Worm (Caenorhabditis elegans): ENCODE data around the gene xtr-2.

xtr-2 gene

DNA sequence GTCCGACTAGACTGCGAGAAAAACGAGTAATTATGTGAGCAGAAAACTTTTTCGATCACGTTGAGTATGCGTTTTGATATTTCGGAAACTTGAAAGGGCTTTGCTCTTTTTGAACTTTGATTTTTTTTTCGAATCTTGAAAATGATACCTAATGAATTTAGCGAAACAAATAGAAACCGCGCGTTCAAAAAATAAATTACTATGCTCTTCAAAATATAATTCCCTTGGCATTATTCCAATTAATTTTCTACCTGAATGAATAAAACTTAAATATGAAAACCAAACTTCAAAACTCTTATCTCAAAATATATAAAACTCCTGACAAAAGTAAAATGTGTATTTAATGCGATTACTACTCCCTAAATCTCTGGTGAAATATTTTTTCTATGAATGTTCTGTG is at the start of gene xtr-2:
xtr-2 (plus strand) TSS at position 301 of the 400 bp plus-strand sequence.
- TF ChIP-seq nhr-237 (tag; optimal IDR thresholded peaks at IDR 0.05) (no peak), nhr-77 (tag; optimal IDR thresholded peaks at IDR 0.05) (no peak), sem-4 (tag; optimal IDR thresholded peaks at IDR 0.05) (no peak), ceh-82 (tag; optimal IDR thresholded peaks at IDR 0.05) (no peak), fos-1 (tag; optimal IDR thresholded peaks at IDR 0.05) (no peak), nhr-12 (tag; optimal IDR thresholded peaks at IDR 0.05) (no peak), sma-9 (GFP tag; optimal IDR thresholded peaks at IDR 0.05) (no peak), sma-9 (tag; optimal IDR thresholded peaks at IDR 0.05) (no peak), blmp-1 (tag; optimal IDR thresholded peaks at IDR 0.05; ENCODE audit: insufficient read depth) (no peak), ztf-11 (tag; optimal IDR thresholded peaks at IDR 0.05) (no peak), lin-13 (GFP tag; optimal IDR thresholded peaks at IDR 0.05) (no peak), lsy-2 (tag; optimal IDR thresholded peaks at IDR 0.05) (no peak), unc-39 (tag; optimal IDR thresholded peaks at IDR 0.05) (no peak)

DNA sequence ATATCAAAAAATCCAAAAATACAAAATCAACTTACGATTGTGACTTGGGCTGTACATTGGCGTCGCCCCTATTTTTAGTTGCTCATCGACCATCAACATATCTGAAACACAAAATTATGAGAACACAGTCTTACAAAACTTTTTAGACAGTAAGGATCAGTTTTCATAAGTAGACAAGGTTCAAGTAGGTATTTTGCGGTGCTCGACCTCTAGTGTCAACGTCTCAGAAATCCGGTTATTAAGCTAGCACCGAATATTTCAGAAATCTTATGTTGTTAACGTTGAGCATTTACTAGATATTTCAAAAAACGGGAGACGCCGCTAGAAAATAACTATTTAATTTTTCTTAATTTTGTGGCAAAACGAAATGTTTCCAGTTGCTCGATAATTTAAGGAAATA is 44.5 kb upstream of the xtr-2 start, which contains the start of gene otpl-8:
otpl-8 (minus strand) TSS at position 101 of the 400 bp plus-strand sequence.
- TF ChIP-seq nhr-6 (tag; optimal IDR thresholded peaks at IDR 0.05) (no peak), ztf-11 (tag; optimal IDR thresholded peaks at IDR 0.05) (no peak), ZK546.5 (tag; optimal IDR thresholded peaks at IDR 0.05) (no peak), mab-5 (tag; optimal IDR thresholded peaks at IDR 0.05) (no peak), snpc-4 (tag; optimal IDR thresholded peaks at IDR 0.05) (no peak), fos-1 (tag; optimal IDR thresholded peaks at IDR 0.05) (no peak), blmp-1 (tag; optimal IDR thresholded peaks at IDR 0.05; ENCODE audit: insufficient read depth) (no peak)

ce11 chrX:12273870-12274269 is 41.5 kb upstream of the xtr-2 start, which contains the start of gene H19J13.2:
TSS of gene H19J13.2 (minus strand) at chrX:12273970.
- TF ChIP-seq snpc-4 (tag; optimal IDR thresholded peaks at IDR 0.05) (no peak), crh-2 (tag; optimal IDR thresholded peaks at IDR 0.05) (no peak), nhr-25 (tag; optimal IDR thresholded peaks at IDR 0.05) (no peak), unc-62 (GFP tag; optimal IDR thresholded peaks at IDR 0.05) (no peak), elt-1 (tag; optimal IDR thresholded peaks at IDR 0.05) (no peak)

DNA sequence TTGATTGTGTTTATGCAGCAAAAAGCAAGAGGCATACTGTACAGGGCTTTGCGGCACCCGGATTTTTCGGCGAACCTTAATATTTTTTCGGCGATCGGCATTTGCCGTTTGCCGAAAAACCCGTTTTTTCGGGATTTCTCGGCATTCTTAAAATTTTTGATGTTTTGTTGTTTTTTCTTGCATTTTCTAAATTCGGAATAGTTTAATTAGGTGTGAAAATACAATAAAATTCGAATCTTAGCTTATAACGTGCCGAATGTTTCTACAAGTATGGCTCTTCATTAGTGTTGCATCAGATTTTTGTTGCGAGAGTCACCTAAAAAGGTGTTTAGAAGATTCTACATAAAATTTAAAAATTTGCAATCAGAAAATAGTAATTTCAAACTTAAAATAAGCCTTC is 39.8 kb upstream of the xtr-2 start, which contains the start of gene C04B4.6:
C04B4.6 (minus strand) TSS at position 101 of the 400 bp plus-strand sequence.
- TF ChIP-seq R02D3.7 (tag; optimal IDR thresholded peaks at IDR 0.05) (no peak), Y55F3AM.14 (GFP tag; optimal IDR thresholded peaks at IDR 0.05) (no peak)

- TF ChIP-seq ama-1 (optimal IDR thresholded peaks at IDR 0.05), result no peak
- TF ChIP-seq nhr-25 (tag; optimal IDR thresholded peaks at IDR 0.05), result no peak
- no peak for TF ChIP-seq gmeb-1 (tag; optimal IDR thresholded peaks at IDR 0.05)
- no peak for TF ChIP-seq R02D3.7 (tag; optimal IDR thresholded peaks at IDR 0.05)
- no peak for TF ChIP-seq peb-1 (tag; optimal IDR thresholded peaks at IDR 0.05)
- no peak for TF ChIP-seq elt-3 (tag; optimal IDR thresholded peaks at IDR 0.05)
- no peak for TF ChIP-seq blmp-1 (tag; optimal IDR thresholded peaks at IDR 0.05; ENCODE audit: insufficient read depth)
- no peak for TF ChIP-seq mbf-1 (tag; optimal IDR thresholded peaks at IDR 0.05)
- no peak for TF ChIP-seq lsy-2 (tag; optimal IDR thresholded peaks at IDR 0.05)
- no peak for TF ChIP-seq mab-5 (tag; optimal IDR thresholded peaks at IDR 0.05)
- no peak for TF ChIP-seq mdl-1 (tag; optimal IDR thresholded peaks at IDR 0.05)
- no peak for TF ChIP-seq nhr-23 (tag; optimal IDR thresholded peaks at IDR 0.05)
- TF ChIP-seq ztf-4 (tag; optimal IDR thresholded peaks at IDR 0.05), result no peak
- no peak for TF ChIP-seq unc-39 (tag; optimal IDR thresholded peaks at IDR 0.05)
- TF ChIP-seq alr-1 (tag; optimal IDR thresholded peaks at IDR 0.05), result no peak
- no peak for TF ChIP-seq lin-39 (tag; optimal IDR thresholded peaks at IDR 0.05)
Observed at ce11 chrX:12280477-12280876, 34.9 kb upstream of the xtr-2 start, which contains the start of gene C04B4.1. TSS of gene C04B4.1 (plus strand) at chrX:12280777.

DNA sequence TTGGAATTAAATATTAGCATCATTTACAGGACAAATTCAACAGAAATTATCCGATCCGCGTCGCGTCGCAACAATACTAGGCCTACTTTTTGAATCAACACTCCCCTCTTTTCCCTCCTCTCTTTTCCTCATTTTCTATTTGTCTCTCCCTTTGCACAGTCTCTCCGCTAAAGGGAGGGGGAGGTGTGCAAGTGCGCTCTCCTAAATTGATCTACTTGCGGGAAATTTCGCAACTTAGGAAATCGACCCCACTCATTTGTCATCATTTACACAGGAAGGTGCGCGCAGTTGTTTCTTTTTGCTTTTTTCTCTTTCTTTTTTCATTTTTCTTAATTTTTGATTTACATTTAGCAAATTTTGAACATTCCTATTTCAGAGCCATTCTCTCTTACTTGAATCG is 32.5 kb upstream of the xtr-2 start, which contains the start of gene C04B4.2:
C04B4.2 (plus strand) TSS at position 371 of the 400 bp plus-strand sequence.
- no peak for TF ChIP-seq skn-1 (tag; optimal IDR thresholded peaks at IDR 0.05)
- no peak for TF ChIP-seq nhr-237 (tag; optimal IDR thresholded peaks at IDR 0.05)
- TF ChIP-seq mab-5 (tag; optimal IDR thresholded peaks at IDR 0.05), result no peak
- TF ChIP-seq sem-4 (tag; optimal IDR thresholded peaks at IDR 0.05), result no peak
- no peak for TF ChIP-seq elt-3 (tag; optimal IDR thresholded peaks at IDR 0.05)
- TF ChIP-seq zag-1 (tag; optimal IDR thresholded peaks at IDR 0.05), result no peak
- no peak for TF ChIP-seq nhr-10 (tag; optimal IDR thresholded peaks at IDR 0.05)
- TF ChIP-seq ZK546.5 (tag; optimal IDR thresholded peaks at IDR 0.05), result no peak
- no peak for TF ChIP-seq nhr-77 (tag; optimal IDR thresholded peaks at IDR 0.05)
- TF ChIP-seq aly-2 (tag; optimal IDR thresholded peaks at IDR 0.05), result no peak

Measured in whole organism, L2 larva.